Worm (Caenorhabditis elegans) whole organism, L4 larva: ENCODE data around the gene cha-1.

Source experiments
- D1046.2 ChIP-seq: fragments of 200-800 bp; sonication (Bioruptor generic); IDR thresholded peaks from 2 replicates; pipeline ENCODE4 v1.3.6; 2022; ENCODE audit warnings: missing genetic modification characterization, missing compliant biosample characterization
- F26F4.8 ChIP-seq: fragments of 200-800 bp; sonication (Bioruptor generic); conservative IDR thresholded peaks from 2 replicates; pipeline ENCODE4 v1.3.6; 2022; ENCODE audit warnings: missing genetic modification characterization, missing compliant biosample characterization
- R02D3.7 ChIP-seq: fragments of 150-350 bp; sonication (generic microtip); optimal IDR thresholded peaks from 3 replicates; lab custom pipeline; 2014; ENCODE audit warnings: missing biosample characterization, missing genetic modification characterization
- Y48G9A.11 ChIP-seq: fragments of 200-800 bp; sonication (Bioruptor generic); IDR thresholded peaks from 2 replicates; pipeline ENCODE4 v1.3.6; 2022; ENCODE audit warnings: missing genetic modification reagents, missing genetic modification characterization, missing compliant biosample characterization
- aha-1 ChIP-seq: fragments of 150-350 bp; peaks from one replicate; lab custom pipeline; 2014; ENCODE audit warnings: missing biosample characterization, missing genetic modification characterization
- aly-2 ChIP-seq: sonication (generic microtip); optimal IDR thresholded peaks from 2 replicates; lab custom pipeline; 2018; ENCODE audit warnings: missing biosample characterization, missing genetic modification characterization
- ceh-28 ChIP-seq: fragments of 150-350 bp; optimal IDR thresholded peaks from 2 replicates; lab custom pipeline; 2014; ENCODE audit warnings: missing biosample characterization, missing genetic modification reagents, missing genetic modification characterization
- daf-19 ChIP-seq: fragments of 200-800 bp; sonication (Bioruptor generic); conservative IDR thresholded peaks from 2 replicates; pipeline ENCODE4 v1.3.6; 2022; ENCODE audit warnings: missing genetic modification characterization, missing compliant biosample characterization
- daf-8 ChIP-seq: fragments of 200-800 bp; sonication (Bioruptor generic); IDR thresholded peaks from 2 replicates; pipeline ENCODE4 v1.3.6; 2022; ENCODE audit warnings: missing genetic modification characterization, missing compliant biosample characterization
- dve-1 ChIP-seq: sonication (generic microtip); optimal IDR thresholded peaks from 2 replicates; lab custom pipeline; 2017; ENCODE audit warnings: antibody characterized with exemption, mild to moderate bottlenecking, missing genetic modification characterization, missing compliant biosample characterization; ENCODE audit not compliant: insufficient read depth
- lin-13 ChIP-seq: fragments of 150-350 bp; optimal IDR thresholded peaks from 2 replicates; lab custom pipeline; 2014; ENCODE audit warnings: missing biosample characterization, missing genetic modification reagents, missing genetic modification characterization
- mes-2 ChIP-seq: sonication (generic microtip); optimal IDR thresholded peaks from 2 replicates; lab custom pipeline; 2016; ENCODE audit warnings: missing genotype, mild to moderate bottlenecking, missing genetic modification characterization, missing compliant biosample characterization; ENCODE audit not compliant: poor library complexity, severe bottlenecking
- pha-4 ChIP-seq, 2 experiments: fragments of 150-350 bp in 1 of 2; fragments of 200-800 bp in 1 of 2; sonication (Bioruptor generic) in 1 of 2; IDR thresholded peaks in 1 of 2; optimal IDR thresholded peaks in 1 of 2; 2 replicates each; pipeline versions ENCODE4 v1.3.6 to Lab custom; 2014 to 2022; ENCODE audit warnings: missing genetic modification characterization in 2 of 2, missing genetic modification reagents in 2 of 2, missing biosample characterization in 1 of 2, missing compliant biosample characterization in 1 of 2
- php-3 ChIP-seq: fragments of 200-800 bp; sonication (Bioruptor generic); IDR thresholded peaks from 2 replicates; pipeline ENCODE4 v1.3.6; 2022; ENCODE audit warnings: missing genetic modification reagents, missing genetic modification characterization, missing compliant biosample characterization
- set-16 ChIP-seq: fragments of 200-800 bp; sonication (Bioruptor generic); IDR thresholded peaks from 2 replicates; pipeline ENCODE4 v1.3.6; 2022; ENCODE audit warnings: missing genetic modification reagents, missing genetic modification characterization, missing compliant biosample characterization
- snpc-4 ChIP-seq: fragments of 150-350 bp; optimal IDR thresholded peaks from 2 replicates; lab custom pipeline; 2014; ENCODE audit warnings: missing biosample characterization, missing genetic modification characterization
- unc-130 ChIP-seq: sonication (generic microtip); optimal IDR thresholded peaks from 2 replicates; lab custom pipeline; 2016; ENCODE audit warnings: missing genetic modification reagents, missing genetic modification characterization, missing compliant biosample characterization
- unc-62 ChIP-seq, 3 experiments: fragments of 150-350 bp in 1 of 3; sonication (generic microtip); optimal IDR thresholded peaks in 2 of 3; peaks in 1 of 3; 1 replicate in 1 of 3; 2 replicates in 2 of 3; lab custom pipeline; 2014 to 2017; ENCODE audit warnings: missing biosample characterization in 3 of 3, missing genetic modification characterization in 3 of 3, missing genetic modification reagents in 3 of 3, missing genotype in 1 of 3
- zip-11 ChIP-seq: fragments of 200-800 bp; sonication (Bioruptor generic); IDR thresholded peaks from 2 replicates; pipeline ENCODE4 v1.3.6; 2022; ENCODE audit warnings: missing genetic modification characterization, missing compliant biosample characterization

cha-1 gene

DNA sequence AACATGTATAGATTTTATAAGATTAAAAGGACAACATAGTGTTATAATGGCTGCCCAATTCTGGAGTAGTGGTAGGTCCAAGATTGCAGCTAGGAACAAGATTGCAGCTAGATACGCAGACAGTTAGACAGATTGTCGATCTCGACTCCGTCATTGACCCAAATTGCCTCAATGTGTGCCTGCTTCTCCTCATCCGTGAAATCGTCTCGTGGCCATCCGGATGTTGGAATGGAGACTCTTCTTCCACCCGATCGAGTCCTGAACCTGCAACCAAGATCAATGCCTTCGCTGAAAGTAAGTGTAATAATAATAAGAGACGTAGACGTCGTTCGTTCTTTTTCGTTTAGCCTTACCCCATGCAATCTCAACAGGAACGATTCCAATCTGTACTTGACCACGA is 45.8 kb downstream of the cha-1 start:
- TF ChIP-seq unc-62 (GFP tag; optimal IDR thresholded peaks at IDR 0.05 in 1 of 2; lab: Kevin White, UChicago) (peak in 1 of 2 experiments; percentile 72), unc-62 (tag; optimal IDR thresholded peaks at IDR 0.05; lab: Kevin White, UChicago) (no peak), snpc-4 (tag; lab: Kevin White, UChicago) (no peak)

DNA sequence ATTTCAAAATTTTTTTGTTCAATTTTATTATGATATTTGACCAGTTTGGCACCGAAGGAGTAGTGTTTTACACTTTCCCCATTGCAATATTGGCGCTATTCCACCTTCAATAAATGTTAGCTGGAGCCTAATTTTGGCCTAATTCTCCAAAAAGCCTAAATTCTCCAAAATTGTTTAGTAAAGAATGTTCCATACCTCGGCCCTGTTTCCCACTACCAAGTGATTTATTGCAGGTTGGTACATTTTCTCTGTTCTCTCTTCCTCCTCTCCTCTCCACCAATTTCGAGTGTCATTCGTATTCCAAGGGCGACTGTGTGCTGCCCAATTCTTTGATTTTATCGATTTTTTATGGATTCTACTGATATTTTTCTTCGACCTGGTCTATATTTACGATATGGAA is 46.3 kb downstream of the cha-1 start, which contains the start of gene Y37E11B.2:
TSS of gene Y37E11B.2 (plus strand) at position 301 of the 400 bp plus-strand sequence.
- TF ChIP-seq unc-130 (GFP tag; lab: Kevin White, UChicago) (no peak), php-3 (GFP tag; lab: Robert Waterston, UW) (no peak), daf-19 (GFP tag; lab: Robert Waterston, UW) (no peak), F26F4.8 (GFP tag; lab: Robert Waterston, UW) (no peak), daf-8 (GFP tag; lab: Robert Waterston, UW) (no peak), ceh-28 (no peak), dve-1 (no peak), pha-4 (GFP tag; IDR thresholded peaks at IDR 0.05; lab: Robert Waterston, UW) (no peak), pha-4 (tag; optimal IDR thresholded peaks at IDR 0.05; lab: Kevin White, UChicago) (no peak), aly-2 (tag; lab: Kevin White, UChicago) (no peak)

DNA sequence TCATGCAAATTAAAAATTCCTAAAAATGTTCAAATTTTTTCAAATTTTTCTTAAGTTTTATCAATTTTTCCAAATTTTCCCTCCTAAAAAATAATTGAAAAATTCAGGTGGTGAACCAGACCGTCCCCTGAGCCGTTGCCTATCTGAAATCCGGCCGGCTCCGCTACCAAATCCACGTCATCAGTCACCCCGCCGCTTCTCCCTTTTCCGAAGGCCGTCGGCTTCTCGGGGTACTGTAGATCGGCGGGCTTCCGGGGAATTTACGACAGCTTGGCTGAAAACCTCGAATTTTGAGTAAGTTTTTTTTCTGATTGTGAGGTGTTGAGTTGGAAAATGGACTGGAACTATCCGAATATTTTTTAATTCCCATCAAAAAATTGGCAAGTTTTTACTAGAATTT is 53.9 kb downstream of the cha-1 start:
- TF ChIP-seq D1046.2 (GFP tag; lab: Robert Waterston, UW), result no peak
- peak; percentile 69 for TF ChIP-seq set-16 (GFP tag; lab: Robert Waterston, UW)

ce11 chrIV:3568608-3569007 is 55.9 kb downstream of the cha-1 start, which contains the start of gene otpl-1:
TSS of gene otpl-1 (plus strand) at chrIV:3568979.
- TF ChIP-seq zip-11 (GFP tag; lab: Robert Waterston, UW) (no peak), set-16 (GFP tag; lab: Robert Waterston, UW) (peak; percentile 47; the same call in 1 of the 2 replicates), Y48G9A.11 (no peak), lin-13 (GFP tag; lab: Kevin White, UChicago) (no peak)

- no peak for TF ChIP-seq R02D3.7 (tag; lab: Kevin White, UChicago)
- peak; percentile 12 for TF ChIP-seq aha-1 (tag; lab: Kevin White, UChicago)
- no peak for TF ChIP-seq mes-2 (tag; lab: Kevin White, UChicago)
- TF ChIP-seq, all 104 proteins: peak for 1
Measured at ce11 chrIV:3564901-3565300, 59.6 kb downstream of the cha-1 start, which contains the start of gene sre-5. TSS of gene sre-5 (plus strand) at chrIV:3565201.
